Worm (Caenorhabditis elegans): ENCODE data around the gene fkh-8.

fkh-8 gene

DNA sequence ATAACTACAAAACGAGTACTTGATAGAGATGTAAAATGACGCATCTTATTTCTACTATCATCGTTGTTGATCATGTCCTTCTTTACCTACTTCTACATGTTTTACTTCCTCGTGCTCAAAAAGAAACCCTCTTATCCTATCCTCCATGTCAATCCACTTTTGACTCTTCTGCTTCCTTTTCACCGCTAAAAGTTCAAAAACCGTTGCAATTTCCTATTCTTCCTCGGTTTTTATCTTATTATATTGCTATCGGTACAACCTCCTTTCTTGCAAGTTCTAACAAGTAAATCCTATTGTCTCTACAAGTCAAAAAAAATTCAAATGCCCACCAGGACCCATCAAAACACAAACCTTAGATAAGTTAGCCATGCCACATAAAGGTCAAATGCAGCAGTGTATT lies 16.1 kb upstream of the fkh-8 start:
- no peak for TF ChIP-seq ceh-79 (tag; optimal IDR thresholded peaks at IDR 0.05)
- no peak for TF ChIP-seq let-526 (GFP tag; IDR thresholded peaks at IDR 0.05)
- TF ChIP-seq C17E4.6 (GFP tag; IDR thresholded peaks at IDR 0.05), result no peak
- TF ChIP-seq F37B4.10 (GFP tag; IDR thresholded peaks at IDR 0.05), result no peak
- TF ChIP-seq attf-5 (GFP tag; optimal IDR thresholded peaks at IDR 0.05), result no peak
- TF ChIP-seq nhr-120 (GFP tag; IDR thresholded peaks at IDR 0.05), result no peak
- TF ChIP-seq hlh-12 (tag; optimal IDR thresholded peaks at IDR 0.05), result no peak
- TF ChIP-seq hmg-20 (GFP tag; IDR thresholded peaks at IDR 0.05), result no peak
- TF ChIP-seq ekl-4 (GFP tag; IDR thresholded peaks at IDR 0.05), result no peak
- no peak for TF ChIP-seq F33H1.4 (GFP tag; IDR thresholded peaks at IDR 0.05)
- TF ChIP-seq somi-1 (GFP tag; optimal IDR thresholded peaks at IDR 0.05), result no peak
- no peak for TF ChIP-seq F55B11.4 (tag; optimal IDR thresholded peaks at IDR 0.05; ENCODE audit: borderline replicate concordance, insufficient read depth)
- no peak for TF ChIP-seq sdz-38 (tag; optimal IDR thresholded peaks at IDR 0.05)
- no peak for TF ChIP-seq tlf-1 (GFP tag; optimal IDR thresholded peaks at IDR 0.05)
- TF ChIP-seq Y95B8A.8 (GFP tag; IDR thresholded peaks at IDR 0.05), result no peak
- TF ChIP-seq akir-1 (GFP tag; optimal IDR thresholded peaks at IDR 0.05), result no peak
- no peak for TF ChIP-seq ztf-6 (GFP tag; IDR thresholded peaks at IDR 0.05)

DNA sequence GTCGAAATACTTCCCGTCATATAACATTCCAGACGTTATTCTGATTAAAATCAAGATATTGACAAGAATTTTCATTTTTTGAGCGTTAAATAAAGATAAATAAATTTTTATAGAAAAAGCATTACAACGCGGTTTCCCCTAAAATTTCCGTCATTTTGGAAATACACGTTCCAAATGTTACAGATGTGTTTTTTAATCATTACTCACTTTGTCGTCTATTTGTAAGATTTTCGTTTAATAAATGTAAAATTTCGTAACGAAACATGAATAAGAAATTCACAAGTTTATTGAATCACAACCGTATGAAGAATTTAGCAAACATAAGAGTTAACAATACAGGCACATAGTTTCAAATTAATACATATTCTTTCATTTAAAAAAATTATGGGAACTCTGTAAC lies 11.7 kb upstream of the fkh-8 start, which contains the start of gene C30B5.17:
Gene C30B5.17 (minus strand): TSS at position 101 of the 400 bp plus-strand sequence.
- TF ChIP-seq nhr-120 (GFP tag; IDR thresholded peaks at IDR 0.05), result no peak
- TF ChIP-seq B0261.1 (tag; optimal IDR thresholded peaks at IDR 0.05), result no peak
- no peak for TF ChIP-seq efl-1 (GFP tag; optimal IDR thresholded peaks at IDR 0.05)
- TF ChIP-seq dpff-1 (tag; optimal IDR thresholded peaks at IDR 0.05), result no peak
- no peak for TF ChIP-seq K12H6.12 (tag; optimal IDR thresholded peaks at IDR 0.05)
- TF ChIP-seq lsl-1 (GFP tag; optimal IDR thresholded peaks at IDR 0.05), result no peak
- TF ChIP-seq hlh-12 (tag; optimal IDR thresholded peaks at IDR 0.05), result no peak
- no peak for TF ChIP-seq madf-6 (GFP tag; IDR thresholded peaks at IDR 0.05)
- TF ChIP-seq ama-1 (optimal IDR thresholded peaks at IDR 0.05), result no peak
- no peak for TF ChIP-seq ama-1 (GFP tag; optimal IDR thresholded peaks at IDR 0.05)
- TF ChIP-seq nfya-1 (tag; optimal IDR thresholded peaks at IDR 0.05; ENCODE audit: borderline replicate concordance, insufficient read depth), result no peak
- no peak for TF ChIP-seq lsy-27 (tag; optimal IDR thresholded peaks at IDR 0.05; ENCODE audit: borderline replicate concordance, insufficient read depth)
- no peak for TF ChIP-seq tbp1 (GFP tag; optimal IDR thresholded peaks at IDR 0.05)
- TF ChIP-seq attf-3 (GFP tag; conservative IDR thresholded peaks at IDR 0.05), result no peak
- TF ChIP-seq zim-3 (tag; optimal IDR thresholded peaks at IDR 0.05), result no peak
- no peak for TF ChIP-seq F37B4.10 (GFP tag; IDR thresholded peaks at IDR 0.05)
- no peak for TF ChIP-seq ceh-40 (GFP tag; IDR thresholded peaks at IDR 0.05)
- TF ChIP-seq ceh-91 (GFP tag; IDR thresholded peaks at IDR 0.05), result no peak
- no peak for TF ChIP-seq nhr-90 (tag; optimal IDR thresholded peaks at IDR 0.05)

DNA sequence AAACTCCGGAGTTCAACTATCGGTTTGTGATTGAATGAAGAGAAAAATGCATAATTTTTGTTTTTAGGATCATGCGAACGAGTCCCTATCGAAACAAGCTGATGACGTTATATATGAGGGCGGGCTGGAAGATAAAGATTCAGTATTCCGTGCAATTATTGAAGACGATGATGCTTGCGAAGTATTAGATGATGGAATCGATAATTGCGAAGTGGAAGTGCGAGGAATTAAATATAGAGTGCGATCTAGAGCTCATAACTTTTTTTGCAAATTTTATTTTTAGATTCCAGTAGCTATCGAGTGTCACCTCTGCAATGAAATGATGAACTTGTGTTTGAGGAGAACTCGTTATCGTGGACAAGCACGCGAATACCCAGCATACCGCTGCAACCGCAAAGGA lies 7.8 kb upstream of the fkh-8 start:
- TF ChIP-seq hlh-26 (GFP tag; conservative IDR thresholded peaks at IDR 0.05) (no peak), madf-3 (GFP tag; IDR thresholded peaks at IDR 0.05) (0 out of 2 replicates have a peak, but pooled peaks have one; percentile 56)

DNA sequence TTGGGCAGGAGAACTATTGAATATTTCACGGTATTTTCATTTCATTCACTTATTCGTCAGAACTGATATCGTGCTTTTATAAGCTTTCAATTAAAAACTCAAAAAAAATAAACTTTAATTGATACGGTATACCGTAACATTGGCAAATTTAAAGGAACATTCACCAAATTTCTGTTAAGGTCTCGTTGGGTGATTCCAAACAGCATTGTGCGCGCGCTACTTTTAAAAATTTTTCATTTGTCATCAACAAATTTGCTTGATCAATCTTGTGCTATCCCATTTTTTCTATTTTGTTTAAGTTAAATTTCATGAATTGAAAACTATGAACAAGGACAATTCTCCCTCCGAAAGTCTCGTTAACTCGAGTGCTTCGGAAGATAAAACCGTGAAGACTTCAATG lies 7.3 kb upstream of the fkh-8 start, which contains the start of gene szy-4:
Gene szy-4 (plus strand): TSS at position 229 of the 400 bp plus-strand sequence.
- TF ChIP-seq dpl-1 (GFP tag; optimal IDR thresholded peaks at IDR 0.05) (peak; percentile 62), ceh-91 (GFP tag; IDR thresholded peaks at IDR 0.05) (peak; percentile 40; the same call in 1 of the 2 replicates), madf-6 (GFP tag; IDR thresholded peaks at IDR 0.05) (peak; percentile 89), lin-54 (GFP tag; optimal IDR thresholded peaks at IDR 0.05) (peak; percentile 54), mel-28 (tag; optimal IDR thresholded peaks at IDR 0.05; ENCODE audit: borderline replicate concordance) (no peak), ztf-25 (GFP tag; IDR thresholded peaks at IDR 0.05) (no peak), unc-130 (GFP tag; optimal IDR thresholded peaks at IDR 0.05) (peak; percentile 2), xnd-1 (tag; optimal IDR thresholded peaks at IDR 0.05) (peak; percentile 68), efl-1 (GFP tag; optimal IDR thresholded peaks at IDR 0.05) (peak; percentile 89), madf-3 (GFP tag; IDR thresholded peaks at IDR 0.05) (0 out of 2 replicates have a peak, but pooled peaks have one; percentile 33), D2030.7 (GFP tag; IDR thresholded peaks at IDR 0.05) (peak; percentile 53), madf-8 (GFP tag; conservative IDR thresholded peaks at IDR 0.05) (peak; percentile 71), unc-62 (GFP tag; optimal IDR thresholded peaks at IDR 0.05) (no peak), lsl-1 (GFP tag; optimal IDR thresholded peaks at IDR 0.05) (peak; percentile 86), F23B12.7 (tag; optimal IDR thresholded peaks at IDR 0.05; ENCODE audit: insufficient read depth) (peak; percentile 54), K12H6.12 (tag; optimal IDR thresholded peaks at IDR 0.05) (no peak), F33H1.4 (GFP tag; IDR thresholded peaks at IDR 0.05) (peak; percentile 86)
